Worm (Caenorhabditis elegans) whole organism, mixed stage, embryonic: ENCODE data around the gene W10G6.6.
"Not testable (repeated sequence)": the region's sequence is repeated elsewhere in the genome, so short reads cannot be mapped to it uniquely, and the experiment has no call there.

ENCODE experiments used
- elt-3 ChIP-seq: fragments of 150-350 bp; optimal IDR thresholded peaks from 2 replicates; lab custom pipeline; 2014; ENCODE audit warnings: missing biosample characterization, missing genetic modification characterization
- mls-2 ChIP-seq: sonication (generic microtip); optimal IDR thresholded peaks from 2 replicates; lab custom pipeline; 2016; ENCODE audit warnings: mild to moderate bottlenecking, missing genetic modification characterization, moderate library complexity, missing compliant biosample characterization

ce11 chrX:16212306-16212705 is 38.3 kb downstream of the W10G6.6 start, which contains the start of gene F23A7.4:
- not testable (repeated sequence) for TF ChIP-seq mls-2 (tag; lab: Kevin White, UChicago); elt-3
